Worm (Caenorhabditis elegans): Measurements from ENCODE around the gene Y79H2A.12.

DNA sequence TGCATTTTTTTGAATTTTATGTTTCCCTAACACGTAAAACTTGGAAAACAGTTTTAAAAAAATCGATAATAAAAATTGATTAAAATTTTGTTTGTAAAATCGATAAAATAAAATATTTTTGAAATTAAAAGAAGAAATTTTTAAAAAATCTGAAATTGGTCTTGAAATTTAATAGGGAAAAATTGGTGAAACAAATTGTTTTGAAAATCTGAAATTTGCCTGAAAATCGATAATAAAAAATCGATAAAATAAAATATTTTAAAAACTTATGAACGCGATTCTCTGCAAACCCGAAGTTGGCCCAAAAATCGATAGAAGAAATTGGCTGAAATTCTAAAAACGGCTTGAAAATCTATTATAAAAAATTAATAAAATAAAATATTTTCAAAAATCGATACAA, 15.0 kb downstream of the Y79H2A.12 start:
- TF ChIP-seq tra-4 (tag; optimal IDR thresholded peaks at IDR 0.05) (no peak), ceh-36 (tag; optimal IDR thresholded peaks at IDR 0.05) (no peak), flt-1 (GFP tag; IDR thresholded peaks at IDR 0.05) (no peak), F13C5.2 (tag; optimal IDR thresholded peaks at IDR 0.05) (no peak), tbx-11 (GFP tag; IDR thresholded peaks at IDR 0.05) (no peak), ama-1 (optimal IDR thresholded peaks at IDR 0.05) (no peak), hnd-1 (tag; optimal IDR thresholded peaks at IDR 0.05) (no peak)
